ENCODE assay signal across 4 fruit fly cellular contexts in the genomic region with DNA sequence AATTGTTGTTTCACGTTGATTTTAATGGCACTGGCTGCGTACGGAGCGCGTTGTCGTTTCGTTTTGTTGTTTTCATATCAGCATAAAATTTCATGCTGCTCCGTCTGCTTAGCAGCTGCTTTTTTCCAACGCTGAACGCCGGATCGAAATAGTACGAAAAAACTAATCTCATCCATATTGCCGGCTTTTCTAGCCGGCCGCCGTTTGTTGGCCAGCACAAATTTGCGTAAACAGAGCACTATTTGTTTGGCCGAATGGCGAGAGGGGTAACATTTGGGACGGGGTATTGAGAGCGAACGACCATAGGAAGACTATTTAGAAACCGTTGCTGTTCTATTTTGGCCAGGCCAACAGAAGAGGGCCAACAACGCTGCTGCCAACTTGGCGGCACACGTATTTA.
TF ChIP-seq lines count a peak whose summit lies in the region.

No protein-coding gene starts in this region.

- no peak for TF ChIP-seq CTCF in whole organism, embryonic (GFP tag; optimal IDR thresholded peaks at IDR 0.05; lab: Kevin White, UChicago)

TF ChIP-seq in whole organism, adult, 20 proteins besides CTCF, POLR2A, EP300 and RAD21:
- no peak for TF ChIP-seq CG5204 (GFP tag; optimal IDR thresholded peaks at IDR 0.05; lab: Kevin White, UChicago)
- TF ChIP-seq tj (GFP tag; optimal IDR thresholded peaks at IDR 0.05; lab: Kevin White, UChicago) = peak; percentile 82

TF ChIP-seq in whole organism, embryonic, 481 proteins besides CTCF, POLR2A, EP300 and RAD21 (continues in another document):
- TF ChIP-seq bowl (GFP tag; IDR thresholded peaks at IDR 0.05; lab: Robert Waterston, UW) = peak; percentile 32; the same call in 1 of the 2 replicates
- no peak for TF ChIP-seq btn (GFP tag; optimal IDR thresholded peaks at IDR 0.05; lab: Kevin White, UChicago)
- TF ChIP-seq CG10431 (GFP tag; optimal IDR thresholded peaks at IDR 0.05; lab: Kevin White, UChicago) = no peak
- TF ChIP-seq HLHmδ (GFP tag; optimal IDR thresholded peaks at IDR 0.05; lab: Kevin White, UChicago) = no peak
- TF ChIP-seq Doc2 (GFP tag; IDR thresholded peaks at IDR 0.05; lab: Robert Waterston, UW) = no peak
- TF ChIP-seq CG7372 (GFP tag; IDR thresholded peaks at IDR 0.05; lab: Robert Waterston, UW) = no peak
- peak; percentile 45; the same call in 1 of the 2 replicates for TF ChIP-seq E2f1 (GFP tag; IDR thresholded peaks at IDR 0.05; lab: Robert Waterston, UW)
- no peak for TF ChIP-seq gsb-n (tag; optimal IDR thresholded peaks at IDR 0.05; lab: Kevin White, UChicago)
- TF ChIP-seq CG9932 (GFP tag; IDR thresholded peaks at IDR 0.05; lab: Robert Waterston, UW) = 0 out of 2 replicates have a peak, but pooled peaks have one; percentile 26
- no peak for TF ChIP-seq CG9797 (GFP tag; optimal IDR thresholded peaks at IDR 0.05; lab: Kevin White, UChicago)
- no peak for TF ChIP-seq Usf (GFP tag; optimal IDR thresholded peaks at IDR 0.05; lab: Kevin White, UChicago)
- no peak for TF ChIP-seq gcm2 (GFP tag; optimal IDR thresholded peaks at IDR 0.05; lab: Kevin White, UChicago)
- peak; percentile 11; the same call in 1 of the 3 replicates for TF ChIP-seq B-H1 (GFP tag; IDR thresholded peaks at IDR 0.05; lab: Robert Waterston, UW)
- no peak for TF ChIP-seq gce (GFP tag; IDR thresholded peaks at IDR 0.05; lab: Robert Waterston, UW)
- TF ChIP-seq CG30020 (tag; optimal IDR thresholded peaks at IDR 0.05; lab: Kevin White, UChicago) = no peak
- TF ChIP-seq CG11093 (GFP tag; IDR thresholded peaks at IDR 0.05; lab: Robert Waterston, UW) = no peak
- TF ChIP-seq CG12659 (GFP tag; optimal IDR thresholded peaks at IDR 0.05; lab: Kevin White, UChicago) = no peak
- no peak for TF ChIP-seq CG3065 (GFP tag; optimal IDR thresholded peaks at IDR 0.05; lab: Kevin White, UChicago)
- TF ChIP-seq Deaf1 (tag; optimal IDR thresholded peaks at IDR 0.05; lab: Kevin White, UChicago) = peak; percentile 59
- peak; percentile 55; the same call in 1 of the 3 replicates for TF ChIP-seq Dbx (GFP tag; IDR thresholded peaks at IDR 0.05; lab: Robert Waterston, UW)
- no peak for TF ChIP-seq CG11560 (tag; IDR thresholded peaks at IDR 0.05; lab: Robert Waterston, UW)
- no peak for TF ChIP-seq CG3726 (GFP tag; IDR thresholded peaks at IDR 0.05; lab: Robert Waterston, UW)
- TF ChIP-seq shn (GFP tag; optimal IDR thresholded peaks at IDR 0.05; lab: Kevin White, UChicago) = no peak
- no peak for TF ChIP-seq Neu2 (GFP tag; optimal IDR thresholded peaks at IDR 0.05; lab: Kevin White, UChicago; ENCODE audit: borderline replicate concordance)
- TF ChIP-seq HHEX (GFP tag; optimal IDR thresholded peaks at IDR 0.05; lab: Kevin White, UChicago) = no peak
- TF ChIP-seq Six4 (GFP tag; optimal IDR thresholded peaks at IDR 0.05; lab: Kevin White, UChicago) = no peak
- TF ChIP-seq Spps (tag; optimal IDR thresholded peaks at IDR 0.05; lab: Kevin White, UChicago) = no peak
- TF ChIP-seq CG11504 (tag; optimal IDR thresholded peaks at IDR 0.05; lab: Kevin White, UChicago) = no peak

TF ChIP-seq in whole organism, prepupa, 60 proteins besides CTCF, POLR2A, EP300 and RAD21:
- peak; percentile 96 for TF ChIP-seq fkh (GFP tag; optimal IDR thresholded peaks at IDR 0.05; lab: Kevin White, UChicago)
- TF ChIP-seq CG10669 (GFP tag; optimal IDR thresholded peaks at IDR 0.05; lab: Kevin White, UChicago) = no peak
- TF ChIP-seq Eip75B (GFP tag; optimal IDR thresholded peaks at IDR 0.05; lab: Kevin White, UChicago) = no peak
- TF ChIP-seq fd85E (GFP tag; optimal IDR thresholded peaks at IDR 0.05; lab: Kevin White, UChicago) = no peak

TF ChIP-seq in whole organism, pupa, 21 proteins besides CTCF, POLR2A, EP300 and RAD21:
- no peak for TF ChIP-seq CG17806 (tag; optimal IDR thresholded peaks at IDR 0.05; lab: Kevin White, UChicago)
- TF ChIP-seq EcR (GFP tag; optimal IDR thresholded peaks at IDR 0.05; lab: Kevin White, UChicago) = peak; percentile 83
TF ChIP-seq in whole organism, pupa: peak in this region for 1.
